Worm (Caenorhabditis elegans): ENCODE results near the gene W06B4.1.

- TF ChIP-seq hmbx-1 (tag; optimal IDR thresholded peaks at IDR 0.05) (no peak), tbx-37 (GFP tag; conservative IDR thresholded peaks at IDR 0.05) (no peak), tra-4 (tag; optimal IDR thresholded peaks at IDR 0.05) (no peak), ama-1 (optimal IDR thresholded peaks at IDR 0.05) (no peak), hmg-4 (GFP tag; optimal IDR thresholded peaks at IDR 0.05) (no peak), ceh-36 (tag; optimal IDR thresholded peaks at IDR 0.05) (no peak)
Measured at ce11 chrII:4505097-4505626, 33.8 kb downstream of the W06B4.1 start, which contains the start of gene camt-1.

Data from whole organism, early embryonic.